Worm (Caenorhabditis elegans) whole organism, L4 larva: ENCODE data around the gene plc-4.

Experiments
- F37D6.2 ChIP-seq: sonication (generic microtip); optimal IDR thresholded peaks from 2 replicates; lab custom pipeline; 2016; ENCODE audit warnings: mild to moderate bottlenecking, missing genetic modification characterization, missing compliant biosample characterization
- F44E2.7 ChIP-seq: fragments of 200-800 bp; sonication (Bioruptor generic); IDR thresholded peaks from 2 replicates; pipeline ENCODE4 v2.1.2; 2022; ENCODE audit warnings: missing genetic modification characterization, missing compliant biosample characterization
- T20F7.1 ChIP-seq: fragments of 200-800 bp; sonication (Bioruptor generic); optimal IDR thresholded peaks from 2 replicates; lab custom pipeline; 2018; ENCODE audit warnings: mild to moderate bottlenecking, missing genetic modification characterization, missing compliant biosample characterization
- Y48G9A.11 ChIP-seq: fragments of 200-800 bp; sonication (Bioruptor generic); IDR thresholded peaks from 2 replicates; pipeline ENCODE4 v1.3.6; 2022; ENCODE audit warnings: missing genetic modification reagents, missing genetic modification characterization, missing compliant biosample characterization
- Y75B8A.6 ChIP-seq: fragments of 200-800 bp; sonication (Bioruptor generic); IDR thresholded peaks from 2 replicates; pipeline ENCODE4 v1.3.6; 2022; ENCODE audit warnings: missing genetic modification reagents, missing genetic modification characterization, missing compliant biosample characterization
- aha-1 ChIP-seq: fragments of 150-350 bp; peaks from one replicate; lab custom pipeline; 2014; ENCODE audit warnings: missing biosample characterization, missing genetic modification characterization
- ama-1 ChIP-seq: fragments of 150-350 bp; optimal IDR thresholded peaks from 2 replicates; lab custom pipeline; 2014; ENCODE audit warnings: inconsistent platforms, mixed read lengths
- ceh-28 ChIP-seq: fragments of 150-350 bp; optimal IDR thresholded peaks from 2 replicates; lab custom pipeline; 2014; ENCODE audit warnings: missing biosample characterization, missing genetic modification reagents, missing genetic modification characterization
- ceh-32 ChIP-seq: sonication (generic microtip); optimal IDR thresholded peaks from 2 replicates; lab custom pipeline; 2016; ENCODE audit warnings: mild to moderate bottlenecking, missing genetic modification characterization, missing compliant biosample characterization; ENCODE audit not compliant: poor library complexity
- cey-2 ChIP-seq: sonication (generic microtip); optimal IDR thresholded peaks from 3 replicates; lab custom pipeline; 2017; ENCODE audit warnings: missing genetic modification characterization, mild to moderate bottlenecking, missing compliant biosample characterization, antibody characterized with exemption, borderline replicate concordance; ENCODE audit not compliant: insufficient read depth
- dmd-6 ChIP-seq: fragments of 200-800 bp; sonication (Bioruptor generic); IDR thresholded peaks from 2 replicates; pipeline ENCODE4 v1.3.6; 2022; ENCODE audit warnings: missing genetic modification reagents, missing genetic modification characterization, missing compliant biosample characterization
- dmd-8 ChIP-seq: fragments of 200-800 bp; sonication (Bioruptor generic); IDR thresholded peaks from 2 replicates; pipeline ENCODE4 v1.3.6; 2022; ENCODE audit warnings: missing genetic modification characterization, missing compliant biosample characterization
- duxl-1 ChIP-seq: sonication (generic microtip); optimal IDR thresholded peaks from 2 replicates; lab custom pipeline; 2016; ENCODE audit warnings: mild to moderate bottlenecking, missing genetic modification characterization, moderate library complexity, missing compliant biosample characterization; ENCODE audit not compliant: poor library complexity
- dve-1 ChIP-seq: sonication (generic microtip); optimal IDR thresholded peaks from 2 replicates; lab custom pipeline; 2017; ENCODE audit warnings: antibody characterized with exemption, mild to moderate bottlenecking, missing genetic modification characterization, missing compliant biosample characterization; ENCODE audit not compliant: insufficient read depth
- fkh-10 ChIP-seq: fragments of 150-350 bp; optimal IDR thresholded peaks from 2 replicates; lab custom pipeline; 2014; ENCODE audit warnings: missing biosample characterization, missing genetic modification reagents, missing genetic modification characterization
- hlh-30 ChIP-seq: sonication (generic microtip); optimal IDR thresholded peaks from 2 replicates; lab custom pipeline; 2017; ENCODE audit warnings: antibody characterized with exemption, mild to moderate bottlenecking, missing genetic modification characterization, missing compliant biosample characterization; ENCODE audit not compliant: insufficient read depth
- hmg-1.1 ChIP-seq: fragments of 200-800 bp; sonication (Bioruptor generic); IDR thresholded peaks from 2 replicates; pipeline ENCODE4 v1.3.6; 2022; ENCODE audit warnings: missing genetic modification reagents, missing genetic modification characterization, missing compliant biosample characterization
- jun-1 ChIP-seq: fragments of 150-350 bp; optimal IDR thresholded peaks from 2 replicates; lab custom pipeline; 2014; ENCODE audit warnings: missing biosample characterization, missing genetic modification reagents, missing genetic modification characterization
- lim-7 ChIP-seq: fragments of 200-800 bp; sonication (Bioruptor generic); IDR thresholded peaks from 2 replicates; pipeline ENCODE4 v1.3.6; 2022; ENCODE audit warnings: missing genetic modification characterization, missing compliant biosample characterization
- lin-1 ChIP-seq: fragments of 200-800 bp; sonication (Bioruptor generic); IDR thresholded peaks from 2 replicates; pipeline ENCODE4 v1.3.6; 2022; ENCODE audit warnings: missing genetic modification reagents, missing genetic modification characterization, missing compliant biosample characterization
- lin-15B ChIP-seq: fragments of 150-350 bp; sonication (generic microtip); optimal IDR thresholded peaks from 3 replicates; lab custom pipeline; 2014; ENCODE audit warnings: missing biosample characterization, missing genetic modification characterization
- lin-29 ChIP-seq: fragments of 200-800 bp; sonication (Bioruptor generic); IDR thresholded peaks from 2 replicates; pipeline ENCODE4 v1.3.6; 2022; ENCODE audit warnings: missing genetic modification reagents, missing genetic modification characterization, missing compliant biosample characterization
- lin-38 ChIP-seq: fragments of 200-800 bp; sonication (Bioruptor generic); IDR thresholded peaks from 2 replicates; pipeline ENCODE4 v1.3.6; 2022; ENCODE audit warnings: missing genetic modification reagents, missing genetic modification characterization, missing compliant biosample characterization
- lir-3 ChIP-seq: sonication (generic microtip); optimal IDR thresholded peaks from 2 replicates; lab custom pipeline; 2016; ENCODE audit warnings: mild to moderate bottlenecking, missing genetic modification characterization, missing compliant biosample characterization
- lsy-2 ChIP-seq, 2 experiments: fragments of 150-350 bp in 1 of 2; sonication (generic microtip) in 1 of 2; optimal IDR thresholded peaks; 2 replicates each; lab custom pipeline; 2014 to 2017; ENCODE audit warnings: missing biosample characterization in 2 of 2, missing genetic modification characterization in 2 of 2
- mdl-1 ChIP-seq, 2 experiments: fragments of 150-350 bp in 1 of 2; sonication (generic microtip) in 1 of 2; optimal IDR thresholded peaks; 2 replicates each; lab custom pipeline; 2014 to 2017; ENCODE audit warnings: missing biosample characterization in 2 of 2, missing genetic modification characterization in 2 of 2
- mdt-29 ChIP-seq: fragments of 200-800 bp; sonication (Bioruptor generic); IDR thresholded peaks from 2 replicates; pipeline ENCODE4 v1.3.6; 2022; ENCODE audit warnings: missing genetic modification reagents, missing genetic modification characterization, missing compliant biosample characterization
- mep-1 ChIP-seq: fragments of 150-350 bp; sonication (generic microtip); optimal IDR thresholded peaks from 3 replicates; lab custom pipeline; 2014; ENCODE audit warnings: missing biosample characterization, missing genetic modification characterization
- mes-2 ChIP-seq: sonication (generic microtip); optimal IDR thresholded peaks from 2 replicates; lab custom pipeline; 2016; ENCODE audit warnings: missing genotype, mild to moderate bottlenecking, missing genetic modification characterization, missing compliant biosample characterization; ENCODE audit not compliant: poor library complexity, severe bottlenecking
- nhr-11 ChIP-seq: fragments of 150-350 bp; optimal IDR thresholded peaks from 2 replicates; lab custom pipeline; 2014; ENCODE audit warnings: missing biosample characterization, missing genetic modification characterization
- nhr-237 ChIP-seq: sonication (generic microtip); optimal IDR thresholded peaks from 2 replicates; lab custom pipeline; 2017; ENCODE audit warnings: missing biosample characterization, missing genetic modification characterization
- nhr-41 ChIP-seq: fragments of 200-800 bp; sonication (Bioruptor generic); IDR thresholded peaks from 2 replicates; pipeline ENCODE4 v1.3.6; 2022; ENCODE audit warnings: missing genetic modification reagents, missing genetic modification characterization, missing compliant biosample characterization
- nhr-42 ChIP-seq: fragments of 200-800 bp; sonication (Bioruptor generic); IDR thresholded peaks from 2 replicates; pipeline ENCODE4 v1.3.6; 2022; ENCODE audit warnings: missing genetic modification characterization, missing compliant biosample characterization
- nhr-77 ChIP-seq: fragments of 150-350 bp; optimal IDR thresholded peaks from 2 replicates; lab custom pipeline; 2014; ENCODE audit warnings: missing biosample characterization, missing genetic modification characterization
- pha-4 ChIP-seq, 2 experiments: fragments of 150-350 bp in 1 of 2; fragments of 200-800 bp in 1 of 2; sonication (Bioruptor generic) in 1 of 2; IDR thresholded peaks in 1 of 2; optimal IDR thresholded peaks in 1 of 2; 2 replicates each; pipeline versions ENCODE4 v1.3.6 to Lab custom; 2014 to 2022; ENCODE audit warnings: missing genetic modification characterization in 2 of 2, missing genetic modification reagents in 2 of 2, missing biosample characterization in 1 of 2, missing compliant biosample characterization in 1 of 2
- php-3 ChIP-seq: fragments of 200-800 bp; sonication (Bioruptor generic); IDR thresholded peaks from 2 replicates; pipeline ENCODE4 v1.3.6; 2022; ENCODE audit warnings: missing genetic modification reagents, missing genetic modification characterization, missing compliant biosample characterization
- saeg-2 ChIP-seq: fragments of 200-800 bp; sonication (Bioruptor generic); IDR thresholded peaks from 2 replicates; pipeline ENCODE4 v1.3.6; 2022; ENCODE audit warnings: missing genetic modification reagents, missing genetic modification characterization, missing compliant biosample characterization
- sdz-12 ChIP-seq: fragments of 200-800 bp; sonication (Bioruptor generic); optimal IDR thresholded peaks from 2 replicates; lab custom pipeline; 2018; ENCODE audit warnings: mild to moderate bottlenecking, missing genetic modification characterization, missing compliant biosample characterization
- set-16 ChIP-seq: fragments of 200-800 bp; sonication (Bioruptor generic); IDR thresholded peaks from 2 replicates; pipeline ENCODE4 v1.3.6; 2022; ENCODE audit warnings: missing genetic modification reagents, missing genetic modification characterization, missing compliant biosample characterization
- snpc-1.2 ChIP-seq: fragments of 200-800 bp; sonication (Bioruptor generic); IDR thresholded peaks from 2 replicates; pipeline ENCODE4 v1.3.6; 2022; ENCODE audit warnings: missing genetic modification reagents, missing genetic modification characterization, missing compliant biosample characterization
- spr-1 ChIP-seq: sonication (generic microtip); optimal IDR thresholded peaks from 2 replicates; lab custom pipeline; 2016; ENCODE audit warnings: mild to moderate bottlenecking, missing genetic modification characterization, missing compliant biosample characterization
- tag-97 ChIP-seq: fragments of 200-800 bp; sonication (Bioruptor generic); IDR thresholded peaks from 2 replicates; pipeline ENCODE4 v1.3.6; 2022; ENCODE audit warnings: missing genetic modification characterization, missing compliant biosample characterization
- unc-130 ChIP-seq: sonication (generic microtip); optimal IDR thresholded peaks from 2 replicates; lab custom pipeline; 2016; ENCODE audit warnings: missing genetic modification reagents, missing genetic modification characterization, missing compliant biosample characterization
- vab-7 ChIP-seq: fragments of 200-800 bp; sonication (Bioruptor generic); IDR thresholded peaks from 2 replicates; pipeline ENCODE4 v1.3.6; 2022; ENCODE audit warnings: missing genetic modification reagents, missing genetic modification characterization, missing compliant biosample characterization
- zfp-2 ChIP-seq: sonication (generic microtip); optimal IDR thresholded peaks from 2 replicates; lab custom pipeline; 2016; ENCODE audit warnings: mild to moderate bottlenecking, missing genetic modification characterization, missing compliant biosample characterization
- zip-11 ChIP-seq: fragments of 200-800 bp; sonication (Bioruptor generic); IDR thresholded peaks from 2 replicates; pipeline ENCODE4 v1.3.6; 2022; ENCODE audit warnings: missing genetic modification characterization, missing compliant biosample characterization
- zip-2 ChIP-seq: fragments of 150-350 bp; optimal IDR thresholded peaks from 2 replicates; lab custom pipeline; 2014; ENCODE audit warnings: missing biosample characterization, missing genetic modification characterization
- ztf-7 ChIP-seq: fragments of 150-350 bp; optimal IDR thresholded peaks from 2 replicates; lab custom pipeline; 2014; ENCODE audit warnings: missing biosample characterization, missing genetic modification characterization

Gene plc-4

DNA sequence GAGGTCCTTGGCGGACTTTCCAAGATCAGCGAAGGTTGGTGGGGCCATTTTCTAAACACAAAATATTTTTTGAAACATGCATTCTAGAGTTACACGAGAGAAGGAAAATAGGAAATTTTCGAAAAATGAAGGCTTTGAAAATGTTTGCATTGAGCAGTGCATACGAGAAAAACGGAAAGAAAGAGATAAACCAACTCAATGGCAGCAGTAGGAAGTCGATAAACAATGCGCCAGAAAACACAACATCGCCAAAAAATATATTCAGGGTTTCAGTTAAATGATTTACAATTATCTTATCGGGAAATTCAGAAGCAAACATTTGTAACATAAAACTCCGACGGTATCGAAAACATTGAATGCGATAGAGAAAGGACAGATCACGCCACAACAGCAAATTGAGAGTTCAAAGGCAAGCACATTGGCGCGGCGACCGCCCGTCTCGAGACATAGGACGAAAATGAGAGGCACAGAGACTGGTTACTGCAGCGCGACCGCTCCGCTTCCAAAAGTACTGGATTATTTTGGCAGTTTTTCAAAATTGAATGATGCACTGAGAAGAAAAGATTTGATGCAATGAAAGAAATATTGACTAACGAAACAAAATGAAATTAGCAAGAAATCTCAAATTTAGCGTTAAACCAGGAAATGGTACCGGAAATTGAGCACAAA, 4.5 kb downstream of the plc-4 start, which contains the start of the genes vdac-1 and R05G6.5:
TSS of gene vdac-1 (minus strand) at position 51 of the 669 bp plus-strand sequence.
TSS of gene R05G6.5 (plus strand) at position 527 of the 669 bp plus-strand sequence.
- no peak for TF ChIP-seq sdz-12 (GFP tag; lab: Kevin White, UChicago)
- peak; percentile 77 for TF ChIP-seq pha-4 (GFP tag; IDR thresholded peaks at IDR 0.05; lab: Robert Waterston, UW)
- peak; percentile 38 for TF ChIP-seq pha-4 (tag; optimal IDR thresholded peaks at IDR 0.05; lab: Kevin White, UChicago)
- TF ChIP-seq mdt-29: no peak
- TF ChIP-seq Y48G9A.11: no peak
- no peak for TF ChIP-seq lir-3 (tag; lab: Kevin White, UChicago)
- peak; percentile 88 for TF ChIP-seq dmd-6 (GFP tag; lab: Robert Waterston, UW)
- peak; percentile 22 for TF ChIP-seq ztf-7 (tag; lab: Kevin White, UChicago)
- TF ChIP-seq F44E2.7: 0 out of 2 replicates have a peak, but pooled peaks have one; percentile 21
- TF ChIP-seq hlh-30 (tag; lab: Kevin White, UChicago): peak; percentile 92
- TF ChIP-seq zip-2 (tag; lab: Kevin White, UChicago): peak; percentile 10
- TF ChIP-seq T20F7.1 (GFP tag; lab: Kevin White, UChicago): peak; percentile 88
- no peak for TF ChIP-seq set-16
- no peak for TF ChIP-seq jun-1 (tag; lab: Kevin White, UChicago)
- TF ChIP-seq ceh-28 (tag; lab: Kevin White, UChicago): no peak
- no peak for TF ChIP-seq unc-130 (GFP tag; lab: Kevin White, UChicago)
- TF ChIP-seq nhr-11 (tag; lab: Kevin White, UChicago): peak; percentile 75
- TF ChIP-seq lsy-2 (tag; optimal IDR thresholded peaks at IDR 0.05; lab: Kevin White, UChicago): peak; percentile 69 to 81
- TF ChIP-seq zfp-2 (tag; lab: Kevin White, UChicago): no peak
- no peak for TF ChIP-seq lin-15B (tag; lab: Kevin White, UChicago)
- TF ChIP-seq aha-1 (tag; lab: Kevin White, UChicago): peak; percentile 83
- peak in 1 of 2 experiments; percentile 78 for TF ChIP-seq mdl-1 (tag; optimal IDR thresholded peaks at IDR 0.05; lab: Kevin White, UChicago)
- peak; percentile 16 for TF ChIP-seq spr-1 (tag; lab: Kevin White, UChicago)
- no peak for TF ChIP-seq cey-2 (tag; lab: Kevin White, UChicago)
- peak; percentile 65; the same call in 1 of the 2 replicates for TF ChIP-seq lin-1
- TF ChIP-seq nhr-237: no peak
- TF ChIP-seq php-3 (GFP tag; lab: Robert Waterston, UW): peak; percentile 74; the same call in 1 of the 2 replicates
- TF ChIP-seq vab-7 (GFP tag; lab: Robert Waterston, UW): peak; percentile 57
- TF ChIP-seq hmg-1.1 (GFP tag; lab: Robert Waterston, UW): peak; percentile 71
- peak; percentile 90 for TF ChIP-seq nhr-77
- TF ChIP-seq mep-1 (tag; lab: Kevin White, UChicago): peak; percentile 91
- peak; percentile 13 for TF ChIP-seq F37D6.2 (tag; lab: Kevin White, UChicago)
- TF ChIP-seq zip-11 (GFP tag; lab: Robert Waterston, UW): no peak
- no peak for TF ChIP-seq tag-97 (GFP tag; lab: Robert Waterston, UW)
- TF ChIP-seq lin-29 (GFP tag; lab: Robert Waterston, UW): 0 out of 2 replicates have a peak, but pooled peaks have one; percentile 22
- TF ChIP-seq lim-7 (GFP tag; lab: Robert Waterston, UW): peak; percentile 13; the same call in 1 of the 2 replicates
- TF ChIP-seq saeg-2: 0 out of 2 replicates have a peak, but pooled peaks have one; percentile 45
- TF ChIP-seq duxl-1 (tag; lab: Kevin White, UChicago): peak; percentile 16
- TF ChIP-seq fkh-10 (GFP tag; lab: Kevin White, UChicago): peak; percentile 39
- TF ChIP-seq nhr-41 (GFP tag; lab: Robert Waterston, UW): peak; percentile 49; the same call in 1 of the 2 replicates
- TF ChIP-seq ama-1 (lab: Kevin White, UChicago): peak; percentile 24
- TF ChIP-seq lin-38 (GFP tag; lab: Robert Waterston, UW): peak; percentile 67
- TF ChIP-seq Y75B8A.6 (GFP tag; lab: Robert Waterston, UW): 0 out of 2 replicates have a peak, but pooled peaks have one; percentile 18
- no peak for TF ChIP-seq snpc-1.2
- TF ChIP-seq mes-2 (tag; lab: Kevin White, UChicago): peak; percentile 82
- TF ChIP-seq nhr-42 (GFP tag; lab: Robert Waterston, UW): peak; percentile 71; the same call in 1 of the 2 replicates
- no peak for TF ChIP-seq ceh-32 (tag; lab: Kevin White, UChicago)
- peak; percentile 73; the same call in 1 of the 2 replicates for TF ChIP-seq dmd-8 (GFP tag; lab: Robert Waterston, UW)
- peak; percentile 90 for TF ChIP-seq dve-1 (tag; lab: Kevin White, UChicago)
